Worm (Caenorhabditis elegans): ENCODE results near the gene C27H6.8.
A peak's percentile ranks its signal among the peaks of the same experiment; 100 is the strongest.
"Not testable (repeated sequence)": the region's sequence is repeated elsewhere in the genome, so short reads cannot be mapped to it uniquely, and the experiment has no call there.

Gene C27H6.8

ce11 chrV:10004048-10004761, 16.6 kb upstream of the C27H6.8 start, which contains the start of gene uda-1:
uda-1 (plus strand) TSS chrV:10004755.
- not testable (repeated sequence) for TF ChIP-seq dao-5, W03F9.2, him-1 (tag; optimal IDR thresholded peaks at IDR 0.05)

- TF ChIP-seq dao-5 (tag; optimal IDR thresholded peaks at IDR 0.05) (no peak), him-1 (tag; optimal IDR thresholded peaks at IDR 0.05) (no peak), W03F9.2 (tag; optimal IDR thresholded peaks at IDR 0.05) (peak; percentile 74)
Observed at ce11 chrV:10003315-10003969, 15.9 kb upstream of the C27H6.8 start.

ce11 chrV:10002720-10003119, 15.1 kb upstream of the C27H6.8 start:
- TF ChIP-seq him-1 (tag; optimal IDR thresholded peaks at IDR 0.05) = no peak
- no peak for TF ChIP-seq dao-5 (tag; optimal IDR thresholded peaks at IDR 0.05)
- no peak for TF ChIP-seq W03F9.2 (tag; optimal IDR thresholded peaks at IDR 0.05)

- TF ChIP-seq him-1 (tag; optimal IDR thresholded peaks at IDR 0.05) (no peak), W03F9.2 (tag; optimal IDR thresholded peaks at IDR 0.05) (no peak), dao-5 (tag; optimal IDR thresholded peaks at IDR 0.05) (no peak)
Observed at ce11 chrV:10000760-10001159, 13.2 kb upstream of the C27H6.8 start, which contains the start of gene K08H10.10. K08H10.10 (plus strand) TSS chrV:10001060.

- TF ChIP-seq him-1 (tag; optimal IDR thresholded peaks at IDR 0.05) (no peak), W03F9.2 (tag; optimal IDR thresholded peaks at IDR 0.05) (no peak), dao-5 (tag; optimal IDR thresholded peaks at IDR 0.05) (no peak)
Observed at ce11 chrV:9995791-9996190, 8.2 kb upstream of the C27H6.8 start, which contains the start of gene K08H10.6. K08H10.6 (minus strand) TSS chrV:9995891.

ce11 chrV:9991610-9992009, 4.0 kb upstream of the C27H6.8 start, which contains the start of the genes rde-1 and trpp-6:
rde-1 (minus strand) TSS chrV:9991642.
trpp-6 (plus strand) TSS chrV:9991895.
- TF ChIP-seq him-1 (tag; optimal IDR thresholded peaks at IDR 0.05) (no peak), dao-5 (tag; optimal IDR thresholded peaks at IDR 0.05) (no peak), W03F9.2 (tag; optimal IDR thresholded peaks at IDR 0.05) (no peak)

- TF ChIP-seq him-1 (tag; optimal IDR thresholded peaks at IDR 0.05) = no peak
- no peak for TF ChIP-seq dao-5 (tag; optimal IDR thresholded peaks at IDR 0.05)
- TF ChIP-seq W03F9.2 (tag; optimal IDR thresholded peaks at IDR 0.05) = no peak
Observed at ce11 chrV:9986177-9986576, 1.4 kb downstream of the C27H6.8 start, which contains the start of gene rmd-2. rmd-2 (minus strand) TSS chrV:9986277.

- TF ChIP-seq him-1 (tag; optimal IDR thresholded peaks at IDR 0.05) (no peak), dao-5 (tag; optimal IDR thresholded peaks at IDR 0.05) (no peak), W03F9.2 (tag; optimal IDR thresholded peaks at IDR 0.05) (no peak)
Observed at ce11 chrV:9985227-9985864, 2.2 kb downstream of the C27H6.8 start.

ce11 chrV:9984821-9985220, 2.8 kb downstream of the C27H6.8 start:
- TF ChIP-seq W03F9.2 (tag; optimal IDR thresholded peaks at IDR 0.05) = no peak
- TF ChIP-seq him-1 (tag; optimal IDR thresholded peaks at IDR 0.05) = no peak
- TF ChIP-seq dao-5 (tag; optimal IDR thresholded peaks at IDR 0.05) = no peak

- TF ChIP-seq him-1 (tag; optimal IDR thresholded peaks at IDR 0.05) = no peak
- no peak for TF ChIP-seq W03F9.2 (tag; optimal IDR thresholded peaks at IDR 0.05)
- no peak for TF ChIP-seq dao-5 (tag; optimal IDR thresholded peaks at IDR 0.05)
Observed at ce11 chrV:9983529-9983928, 4.1 kb downstream of the C27H6.8 start.

ce11 chrV:9982568-9982967, 5.0 kb downstream of the C27H6.8 start, which contains the start of gene C27H6.9:
C27H6.9 (plus strand) TSS chrV:9982868.
- no peak for TF ChIP-seq dao-5 (tag; optimal IDR thresholded peaks at IDR 0.05)
- no peak for TF ChIP-seq him-1 (tag; optimal IDR thresholded peaks at IDR 0.05)
- no peak for TF ChIP-seq W03F9.2 (tag; optimal IDR thresholded peaks at IDR 0.05)

- TF ChIP-seq W03F9.2 (tag; optimal IDR thresholded peaks at IDR 0.05) = peak; percentile 29
Observed at ce11 chrV:9980731-9981483, 6.7 kb downstream of the C27H6.8 start, which contains the start of the genes ruvb-1 and tofu-1. ruvb-1 (minus strand) TSS chrV:9980802. tofu-1 (plus strand) TSS chrV:9981147.

- no peak for TF ChIP-seq dao-5 (tag; optimal IDR thresholded peaks at IDR 0.05)
- peak; percentile 33 for TF ChIP-seq him-1 (tag; optimal IDR thresholded peaks at IDR 0.05)
Observed at ce11 chrV:9978425-9978824, 9.2 kb downstream of the C27H6.8 start.
